Worm (Caenorhabditis elegans) whole organism, L4 larva: Measurements from ENCODE around the gene H18N23.2.

Experiments used
- D1046.2 ChIP-seq: fragments of 200-800 bp; sonication (Bioruptor generic); IDR thresholded peaks from 2 replicates; pipeline ENCODE4 v1.3.6; 2022; ENCODE audit warnings: missing genetic modification characterization, missing compliant biosample characterization
- F37D6.2 ChIP-seq: sonication (generic microtip); optimal IDR thresholded peaks from 2 replicates; lab custom pipeline; 2016; ENCODE audit warnings: mild to moderate bottlenecking, missing genetic modification characterization, missing compliant biosample characterization
- F44E2.7 ChIP-seq: fragments of 200-800 bp; sonication (Bioruptor generic); IDR thresholded peaks from 2 replicates; pipeline ENCODE4 v2.1.2; 2022; ENCODE audit warnings: missing genetic modification characterization, missing compliant biosample characterization
- F49E8.2 ChIP-seq: sonication (generic microtip); optimal IDR thresholded peaks from 2 replicates; lab custom pipeline; 2016; ENCODE audit warnings: missing compliant biosample characterization, mild to moderate bottlenecking, missing genetic modification characterization, borderline replicate concordance
- T26A8.4 ChIP-seq: fragments of 200-800 bp; sonication (Bioruptor generic); IDR thresholded peaks from 2 replicates; pipeline ENCODE4 v1.3.6; 2022; ENCODE audit warnings: missing genetic modification characterization, missing compliant biosample characterization
- Y48G9A.11 ChIP-seq: fragments of 200-800 bp; sonication (Bioruptor generic); IDR thresholded peaks from 2 replicates; pipeline ENCODE4 v1.3.6; 2022; ENCODE audit warnings: missing genetic modification reagents, missing genetic modification characterization, missing compliant biosample characterization
- Y75B8A.6 ChIP-seq: fragments of 200-800 bp; sonication (Bioruptor generic); IDR thresholded peaks from 2 replicates; pipeline ENCODE4 v1.3.6; 2022; ENCODE audit warnings: missing genetic modification reagents, missing genetic modification characterization, missing compliant biosample characterization
- ZK546.5 ChIP-seq, 2 experiments: sonication (generic microtip); optimal IDR thresholded peaks; 2 replicates each; lab custom pipeline; 2017; ENCODE audit warnings: missing biosample characterization in 2 of 2, missing genetic modification characterization in 2 of 2
- aha-1 ChIP-seq: fragments of 150-350 bp; peaks from one replicate; lab custom pipeline; 2014; ENCODE audit warnings: missing biosample characterization, missing genetic modification characterization
- aly-2 ChIP-seq: sonication (generic microtip); optimal IDR thresholded peaks from 2 replicates; lab custom pipeline; 2018; ENCODE audit warnings: missing biosample characterization, missing genetic modification characterization
- ama-1 ChIP-seq: fragments of 150-350 bp; optimal IDR thresholded peaks from 2 replicates; lab custom pipeline; 2014; ENCODE audit warnings: inconsistent platforms, mixed read lengths
- arid-1 ChIP-seq: fragments of 200-800 bp; sonication (Bioruptor generic); conservative IDR thresholded peaks from 2 replicates; pipeline ENCODE4 v1.3.6; 2022; ENCODE audit warnings: missing genetic modification reagents, missing genetic modification characterization, missing compliant biosample characterization
- ceh-28 ChIP-seq: fragments of 150-350 bp; optimal IDR thresholded peaks from 2 replicates; lab custom pipeline; 2014; ENCODE audit warnings: missing biosample characterization, missing genetic modification reagents, missing genetic modification characterization
- ceh-62 ChIP-seq: sonication (generic microtip); optimal IDR thresholded peaks from 2 replicates; lab custom pipeline; 2017; ENCODE audit warnings: missing biosample characterization, missing genetic modification characterization
- ceh-82 ChIP-seq: sonication (generic microtip); optimal IDR thresholded peaks from 2 replicates; lab custom pipeline; 2017; ENCODE audit warnings: missing biosample characterization, missing genetic modification characterization
- cey-2 ChIP-seq: sonication (generic microtip); optimal IDR thresholded peaks from 3 replicates; lab custom pipeline; 2017; ENCODE audit warnings: missing genetic modification characterization, mild to moderate bottlenecking, missing compliant biosample characterization, antibody characterized with exemption, borderline replicate concordance; ENCODE audit not compliant: insufficient read depth
- daf-16 ChIP-seq, 3 experiments: sonication (generic microtip); optimal IDR thresholded peaks; 2 replicates each; lab custom pipeline; 2016 to 2017; ENCODE audit warnings: missing genetic modification characterization in 3 of 3, missing genetic modification reagents in 3 of 3, mild to moderate bottlenecking in 2 of 3, missing compliant biosample characterization in 2 of 3, missing biosample characterization in 1 of 3, moderate library complexity in 1 of 3
- daf-19 ChIP-seq: fragments of 200-800 bp; sonication (Bioruptor generic); conservative IDR thresholded peaks from 2 replicates; pipeline ENCODE4 v1.3.6; 2022; ENCODE audit warnings: missing genetic modification characterization, missing compliant biosample characterization
- dmd-6 ChIP-seq: fragments of 200-800 bp; sonication (Bioruptor generic); IDR thresholded peaks from 2 replicates; pipeline ENCODE4 v1.3.6; 2022; ENCODE audit warnings: missing genetic modification reagents, missing genetic modification characterization, missing compliant biosample characterization
- dve-1 ChIP-seq: sonication (generic microtip); optimal IDR thresholded peaks from 2 replicates; lab custom pipeline; 2017; ENCODE audit warnings: antibody characterized with exemption, mild to moderate bottlenecking, missing genetic modification characterization, missing compliant biosample characterization; ENCODE audit not compliant: insufficient read depth
- fkh-10 ChIP-seq: fragments of 150-350 bp; optimal IDR thresholded peaks from 2 replicates; lab custom pipeline; 2014; ENCODE audit warnings: missing biosample characterization, missing genetic modification reagents, missing genetic modification characterization
- fos-1 ChIP-seq: fragments of 150-350 bp; optimal IDR thresholded peaks from 2 replicates; lab custom pipeline; 2014; ENCODE audit warnings: missing biosample characterization, missing genetic modification characterization
- hif-1 ChIP-seq, 2 experiments: sonication (generic microtip); optimal IDR thresholded peaks; 2 replicates each; lab custom pipeline; 2016 to 2017; ENCODE audit warnings: missing compliant biosample characterization in 2 of 2, missing genetic modification characterization in 2 of 2, missing genetic modification reagents in 2 of 2, missing genotype in 2 of 2, mild to moderate bottlenecking in 1 of 2
- jun-1 ChIP-seq: fragments of 150-350 bp; optimal IDR thresholded peaks from 2 replicates; lab custom pipeline; 2014; ENCODE audit warnings: missing biosample characterization, missing genetic modification reagents, missing genetic modification characterization
- lin-1 ChIP-seq: fragments of 200-800 bp; sonication (Bioruptor generic); IDR thresholded peaks from 2 replicates; pipeline ENCODE4 v1.3.6; 2022; ENCODE audit warnings: missing genetic modification reagents, missing genetic modification characterization, missing compliant biosample characterization
- lin-15B ChIP-seq: fragments of 150-350 bp; sonication (generic microtip); optimal IDR thresholded peaks from 3 replicates; lab custom pipeline; 2014; ENCODE audit warnings: missing biosample characterization, missing genetic modification characterization
- lin-29 ChIP-seq: fragments of 200-800 bp; sonication (Bioruptor generic); IDR thresholded peaks from 2 replicates; pipeline ENCODE4 v1.3.6; 2022; ENCODE audit warnings: missing genetic modification reagents, missing genetic modification characterization, missing compliant biosample characterization
- lin-38 ChIP-seq: fragments of 200-800 bp; sonication (Bioruptor generic); IDR thresholded peaks from 2 replicates; pipeline ENCODE4 v1.3.6; 2022; ENCODE audit warnings: missing genetic modification reagents, missing genetic modification characterization, missing compliant biosample characterization
- lsy-2 ChIP-seq, 2 experiments: fragments of 150-350 bp in 1 of 2; sonication (generic microtip) in 1 of 2; optimal IDR thresholded peaks; 2 replicates each; lab custom pipeline; 2014 to 2017; ENCODE audit warnings: missing biosample characterization in 2 of 2, missing genetic modification characterization in 2 of 2
- madf-9 ChIP-seq: fragments of 200-800 bp; sonication (Bioruptor generic); conservative IDR thresholded peaks from 2 replicates; pipeline ENCODE4 v1.3.6; 2022; ENCODE audit warnings: missing genetic modification reagents, missing genetic modification characterization, missing compliant biosample characterization
- mes-2 ChIP-seq: sonication (generic microtip); optimal IDR thresholded peaks from 2 replicates; lab custom pipeline; 2016; ENCODE audit warnings: missing genotype, mild to moderate bottlenecking, missing genetic modification characterization, missing compliant biosample characterization; ENCODE audit not compliant: poor library complexity, severe bottlenecking
- mxl-3 ChIP-seq: fragments of 200-800 bp; sonication (Bioruptor generic); optimal IDR thresholded peaks from 2 replicates; lab custom pipeline; 2018; ENCODE audit warnings: mild to moderate bottlenecking, missing genetic modification characterization, missing compliant biosample characterization
- nhr-102 ChIP-seq: sonication (generic microtip); optimal IDR thresholded peaks from 2 replicates; lab custom pipeline; 2016; ENCODE audit warnings: mild to moderate bottlenecking, missing genetic modification characterization, moderate library complexity, missing compliant biosample characterization
- nhr-111 ChIP-seq: fragments of 200-800 bp; sonication (Bioruptor generic); optimal IDR thresholded peaks from 2 replicates; lab custom pipeline; 2018; ENCODE audit warnings: mild to moderate bottlenecking, missing genetic modification characterization, missing compliant biosample characterization
- nhr-237 ChIP-seq: sonication (generic microtip); optimal IDR thresholded peaks from 2 replicates; lab custom pipeline; 2017; ENCODE audit warnings: missing biosample characterization, missing genetic modification characterization
- nhr-28 ChIP-seq: fragments of 150-350 bp; optimal IDR thresholded peaks from 2 replicates; lab custom pipeline; 2014; ENCODE audit warnings: missing biosample characterization, missing genetic modification characterization
- nhr-76 ChIP-seq: fragments of 150-350 bp; optimal IDR thresholded peaks from 2 replicates; lab custom pipeline; 2014; ENCODE audit warnings: missing biosample characterization, missing genetic modification characterization
- php-3 ChIP-seq: fragments of 200-800 bp; sonication (Bioruptor generic); IDR thresholded peaks from 2 replicates; pipeline ENCODE4 v1.3.6; 2022; ENCODE audit warnings: missing genetic modification reagents, missing genetic modification characterization, missing compliant biosample characterization
- set-16 ChIP-seq: fragments of 200-800 bp; sonication (Bioruptor generic); IDR thresholded peaks from 2 replicates; pipeline ENCODE4 v1.3.6; 2022; ENCODE audit warnings: missing genetic modification reagents, missing genetic modification characterization, missing compliant biosample characterization
- snpc-1.2 ChIP-seq: fragments of 200-800 bp; sonication (Bioruptor generic); IDR thresholded peaks from 2 replicates; pipeline ENCODE4 v1.3.6; 2022; ENCODE audit warnings: missing genetic modification reagents, missing genetic modification characterization, missing compliant biosample characterization
- snpc-4 ChIP-seq: fragments of 150-350 bp; optimal IDR thresholded peaks from 2 replicates; lab custom pipeline; 2014; ENCODE audit warnings: missing biosample characterization, missing genetic modification characterization
- tag-97 ChIP-seq: fragments of 200-800 bp; sonication (Bioruptor generic); IDR thresholded peaks from 2 replicates; pipeline ENCODE4 v1.3.6; 2022; ENCODE audit warnings: missing genetic modification characterization, missing compliant biosample characterization
- unc-39 ChIP-seq: sonication (generic microtip); optimal IDR thresholded peaks from 2 replicates; lab custom pipeline; 2017; ENCODE audit warnings: missing biosample characterization, missing genetic modification characterization
- unc-62 ChIP-seq, 3 experiments: fragments of 150-350 bp in 1 of 3; sonication (generic microtip); optimal IDR thresholded peaks in 2 of 3; peaks in 1 of 3; 1 replicate in 1 of 3; 2 replicates in 2 of 3; lab custom pipeline; 2014 to 2017; ENCODE audit warnings: missing biosample characterization in 3 of 3, missing genetic modification characterization in 3 of 3, missing genetic modification reagents in 3 of 3, missing genotype in 1 of 3
- zag-1 ChIP-seq: fragments of 150-350 bp; optimal IDR thresholded peaks from 2 replicates; lab custom pipeline; 2014; ENCODE audit warnings: missing biosample characterization, missing genetic modification characterization
- zfp-2 ChIP-seq: sonication (generic microtip); optimal IDR thresholded peaks from 2 replicates; lab custom pipeline; 2016; ENCODE audit warnings: mild to moderate bottlenecking, missing genetic modification characterization, missing compliant biosample characterization
- zip-2 ChIP-seq: fragments of 150-350 bp; optimal IDR thresholded peaks from 2 replicates; lab custom pipeline; 2014; ENCODE audit warnings: missing biosample characterization, missing genetic modification characterization

H18N23.2 gene

ce11 chrX:17626599-17626998, 14.1 kb downstream of the H18N23.2 start:
- TF ChIP-seq daf-19 (no peak), lin-1 (GFP tag; lab: Robert Waterston, UW) (no peak), php-3 (GFP tag; lab: Robert Waterston, UW) (0 out of 2 replicates have a peak, but pooled peaks have one; percentile 13), unc-39 (tag; lab: Kevin White, UChicago) (no peak), ceh-82 (tag; lab: Kevin White, UChicago) (no peak), lsy-2 (tag; optimal IDR thresholded peaks at IDR 0.05; lab: Kevin White, UChicago) (peak in 1 of 2 experiments; percentile 16), lin-38 (GFP tag; lab: Robert Waterston, UW) (no peak), F49E8.2 (tag; lab: Kevin White, UChicago) (no peak), mes-2 (tag; lab: Kevin White, UChicago) (peak; percentile 33), ZK546.5 (tag; optimal IDR thresholded peaks at IDR 0.05; lab: Kevin White, UChicago) (no peak), nhr-111 (GFP tag; lab: Kevin White, UChicago) (no peak), jun-1 (no peak), ama-1 (no peak), dve-1 (tag; lab: Kevin White, UChicago) (no peak), Y48G9A.11 (no peak), fkh-10 (no peak), Y75B8A.6 (GFP tag; lab: Robert Waterston, UW) (no peak), T26A8.4 (GFP tag; lab: Robert Waterston, UW) (no peak), dmd-6 (GFP tag; lab: Robert Waterston, UW) (peak; percentile 14; the same call in 1 of the 2 replicates), nhr-28 (peak; percentile 39), tag-97 (GFP tag; lab: Robert Waterston, UW) (no peak), daf-16 (GFP tag; optimal IDR thresholded peaks at IDR 0.05; lab: Kevin White, UChicago) (no peak), daf-16 (tag; optimal IDR thresholded peaks at IDR 0.05; lab: Kevin White, UChicago) (peak; percentile 91), mxl-3 (GFP tag; lab: Kevin White, UChicago) (no peak), aly-2 (no peak)

ce11 chrX:17625729-17626128, 14.9 kb downstream of the H18N23.2 start:
- TF ChIP-seq zip-2 (tag; lab: Kevin White, UChicago), result no peak
- TF ChIP-seq nhr-76 (tag; lab: Kevin White, UChicago), result no peak
- 0 out of 2 replicates have a peak, but pooled peaks have one; percentile 17 for TF ChIP-seq php-3 (GFP tag; lab: Robert Waterston, UW)
- no peak for TF ChIP-seq F44E2.7 (GFP tag; lab: Robert Waterston, UW)
- TF ChIP-seq hif-1 (tag; optimal IDR thresholded peaks at IDR 0.05; lab: Kevin White, UChicago), result no peak
- no peak for TF ChIP-seq snpc-4 (tag; lab: Kevin White, UChicago)
- no peak for TF ChIP-seq ceh-28 (tag; lab: Kevin White, UChicago)
- TF ChIP-seq nhr-237 (tag; lab: Kevin White, UChicago), result no peak
- no peak for TF ChIP-seq zfp-2 (tag; lab: Kevin White, UChicago)
- no peak for TF ChIP-seq D1046.2
- TF ChIP-seq daf-19, result no peak
- TF ChIP-seq daf-16 (GFP tag; optimal IDR thresholded peaks at IDR 0.05; lab: Kevin White, UChicago), result no peak
- peak; percentile 70 for TF ChIP-seq daf-16 (tag; optimal IDR thresholded peaks at IDR 0.05; lab: Kevin White, UChicago)
- TF ChIP-seq fos-1 (tag; lab: Kevin White, UChicago), result no peak
- no peak for TF ChIP-seq arid-1 (GFP tag; lab: Robert Waterston, UW)
- no peak for TF ChIP-seq nhr-102 (tag; lab: Kevin White, UChicago)
- TF ChIP-seq aha-1, result peak; percentile 87

- TF ChIP-seq F37D6.2 (tag; lab: Kevin White, UChicago), result no peak
- TF ChIP-seq ceh-62 (tag; lab: Kevin White, UChicago), result no peak
- no peak for TF ChIP-seq madf-9
- TF ChIP-seq D1046.2, result 0 out of 2 replicates have a peak, but pooled peaks have one; percentile 65
- no peak for TF ChIP-seq zag-1
- peak; percentile 79 for TF ChIP-seq aha-1
- no peak for TF ChIP-seq lin-29
- TF ChIP-seq snpc-1.2 (GFP tag; lab: Robert Waterston, UW), result no peak
- TF ChIP-seq F49E8.2 (tag; lab: Kevin White, UChicago), result no peak
- no peak for TF ChIP-seq lin-15B
- TF ChIP-seq unc-62 (GFP tag; optimal IDR thresholded peaks at IDR 0.05 in 1 of 2; lab: Kevin White, UChicago), result peak in 1 of 2 experiments; percentile 79
- TF ChIP-seq unc-62 (tag; optimal IDR thresholded peaks at IDR 0.05; lab: Kevin White, UChicago), result no peak
- TF ChIP-seq cey-2, result no peak
- TF ChIP-seq arid-1 (GFP tag; lab: Robert Waterston, UW), result no peak
- peak; percentile 80 for TF ChIP-seq set-16 (GFP tag; lab: Robert Waterston, UW)
These were observed 15.4 kb downstream of the H18N23.2 start for ce11 chrX:17625245-17625644.
